Worm (Caenorhabditis elegans) whole organism, young adult: ENCODE data around the gene T04F8.8.

Experiments
- B0019.2 ChIP-seq: fragments of 200-800 bp; sonication (Bioruptor generic); conservative IDR thresholded peaks from 2 replicates; pipeline ENCODE4 v1.3.6; 2022; ENCODE audit warnings: missing genetic modification reagents, missing genetic modification characterization, missing compliant biosample characterization
- C17E4.6 ChIP-seq: fragments of 200-800 bp; sonication (Bioruptor generic); IDR thresholded peaks from 2 replicates; pipeline ENCODE4 v1.3.6; 2022; ENCODE audit warnings: missing genetic modification reagents, missing genetic modification characterization, missing compliant biosample characterization
- F10E7.11 ChIP-seq: sonication (generic microtip); optimal IDR thresholded peaks from 2 replicates; lab custom pipeline; 2017; ENCODE audit warnings: mild to moderate bottlenecking, missing genetic modification characterization, moderate library complexity, missing compliant biosample characterization
- F22D6.2 ChIP-seq: sonication (generic microtip); optimal IDR thresholded peaks from 2 replicates; lab custom pipeline; 2016; ENCODE audit warnings: mild to moderate bottlenecking, missing genetic modification characterization, missing compliant biosample characterization
- F23B12.7 ChIP-seq: sonication (generic microtip); optimal IDR thresholded peaks from 2 replicates; lab custom pipeline; 2017; ENCODE audit warnings: missing genetic modification characterization, mild to moderate bottlenecking, missing compliant biosample characterization, antibody characterized with exemption, moderate library complexity; ENCODE audit not compliant: insufficient read depth
- F49E8.2 ChIP-seq: sonication (generic microtip); optimal IDR thresholded peaks from 3 replicates; lab custom pipeline; 2017; ENCODE audit warnings: missing genetic modification characterization, mild to moderate bottlenecking, missing compliant biosample characterization, antibody characterized with exemption, moderate library complexity; ENCODE audit not compliant: insufficient read depth
- F57A8.1 ChIP-seq: fragments of 200-800 bp; sonication (Bioruptor generic); optimal IDR thresholded peaks from 2 replicates; lab custom pipeline; 2018; ENCODE audit warnings: mild to moderate bottlenecking, missing genetic modification characterization, moderate library complexity, missing compliant biosample characterization
- F57C9.4 ChIP-seq: sonication (generic microtip); optimal IDR thresholded peaks from 2 replicates; lab custom pipeline; 2017; ENCODE audit warnings: mild to moderate bottlenecking, missing genetic modification characterization, missing compliant biosample characterization
- Y53G8AR.9 ChIP-seq: fragments of 200-800 bp; sonication (Bioruptor generic); conservative IDR thresholded peaks from 2 replicates; pipeline ENCODE4 v1.3.6; 2022; ENCODE audit warnings: missing genetic modification reagents, missing genetic modification characterization, missing compliant biosample characterization
- Y79H2A.3 ChIP-seq: fragments of 200-800 bp; sonication (Bioruptor generic); conservative IDR thresholded peaks from 2 replicates; pipeline ENCODE4 v1.3.6; 2022; ENCODE audit warnings: missing genetic modification reagents, missing genetic modification characterization, missing compliant biosample characterization
- ZK185.1 ChIP-seq: sonication (generic microtip); optimal IDR thresholded peaks from 2 replicates; lab custom pipeline; 2016; ENCODE audit warnings: mild to moderate bottlenecking, missing genetic modification characterization, missing compliant biosample characterization; ENCODE audit not compliant: poor library complexity, severe bottlenecking
- aptf-2 ChIP-seq: fragments of 200-800 bp; sonication (Bioruptor generic); conservative IDR thresholded peaks from 2 replicates; pipeline ENCODE4 v1.3.6; 2022; ENCODE audit warnings: missing genetic modification reagents, missing genetic modification characterization, missing compliant biosample characterization
- athp-1 ChIP-seq: sonication (generic microtip); optimal IDR thresholded peaks from 2 replicates; lab custom pipeline; 2017; ENCODE audit warnings: mild to moderate bottlenecking, missing genetic modification characterization, missing compliant biosample characterization
- attf-5 ChIP-seq: fragments of 200-800 bp; sonication (Bioruptor generic); optimal IDR thresholded peaks from 2 replicates; lab custom pipeline; 2018; ENCODE audit warnings: mild to moderate bottlenecking, missing genetic modification characterization, missing compliant biosample characterization
- attf-6 ChIP-seq: fragments of 200-800 bp; sonication (Bioruptor generic); IDR thresholded peaks from 2 replicates; pipeline ENCODE4 v1.3.6; 2022; ENCODE audit warnings: missing genetic modification reagents, missing genetic modification characterization, missing compliant biosample characterization
- cebp-1 ChIP-seq, 2 experiments: fragments of 200-800 bp in 1 of 2; sonication (Bioruptor generic) in 1 of 2; sonication (generic microtip) in 1 of 2; IDR thresholded peaks in 1 of 2; optimal IDR thresholded peaks in 1 of 2; 2 replicates each; pipeline versions ENCODE4 v1.3.6 to Lab custom; 2017 to 2022; ENCODE audit warnings: missing compliant biosample characterization in 2 of 2, missing genetic modification characterization in 2 of 2, mild to moderate bottlenecking in 1 of 2, missing genetic modification reagents in 1 of 2, moderate library complexity in 1 of 2
- ceh-27 ChIP-seq: fragments of 200-800 bp; sonication (Bioruptor generic); optimal IDR thresholded peaks from 2 replicates; lab custom pipeline; 2018; ENCODE audit warnings: mild to moderate bottlenecking, missing genetic modification characterization, moderate library complexity, missing compliant biosample characterization
- ceh-40 ChIP-seq: fragments of 200-800 bp; sonication (Bioruptor generic); IDR thresholded peaks from 2 replicates; pipeline ENCODE4 v1.3.6; 2022; ENCODE audit warnings: missing genetic modification characterization, missing compliant biosample characterization
- ceh-79 ChIP-seq: sonication (generic microtip); optimal IDR thresholded peaks from 2 replicates; lab custom pipeline; 2017; ENCODE audit warnings: mild to moderate bottlenecking, missing genetic modification characterization, missing compliant biosample characterization
- dox-1 ChIP-seq: fragments of 200-800 bp; sonication (Bioruptor generic); IDR thresholded peaks from 2 replicates; pipeline ENCODE4 v1.3.6; 2022; ENCODE audit warnings: missing genetic modification reagents, missing genetic modification characterization, missing compliant biosample characterization
- dpl-1 ChIP-seq: fragments of 150-350 bp; optimal IDR thresholded peaks from 2 replicates; lab custom pipeline; 2014; ENCODE audit warnings: missing biosample characterization, missing genetic modification reagents, missing genetic modification characterization
- egl-18 ChIP-seq: fragments of 200-800 bp; sonication (Bioruptor generic); IDR thresholded peaks from 2 replicates; pipeline ENCODE4 v1.3.6; 2022; ENCODE audit warnings: missing genetic modification reagents, missing genetic modification characterization, missing compliant biosample characterization
- hmg-1.2 ChIP-seq: fragments of 200-800 bp; sonication (Bioruptor generic); IDR thresholded peaks from 2 replicates; pipeline ENCODE4 v1.3.6; 2022; ENCODE audit warnings: missing genetic modification reagents, missing genetic modification characterization, missing compliant biosample characterization
- hmg-20 ChIP-seq: fragments of 200-800 bp; sonication (Bioruptor generic); IDR thresholded peaks from 2 replicates; pipeline ENCODE4 v1.3.6; 2022; ENCODE audit warnings: missing genetic modification reagents, missing genetic modification characterization, missing compliant biosample characterization
- let-607 ChIP-seq, 2 experiments: fragments of 200-800 bp in 1 of 2; sonication (Bioruptor generic) in 1 of 2; sonication (generic microtip) in 1 of 2; optimal IDR thresholded peaks; 2 replicates each; lab custom pipeline; 2016 to 2018; ENCODE audit warnings: mild to moderate bottlenecking in 2 of 2, missing compliant biosample characterization in 2 of 2, missing genetic modification characterization in 2 of 2, moderate library complexity in 2 of 2, missing genotype in 1 of 2
- lin-26 ChIP-seq: fragments of 200-800 bp; sonication (Bioruptor generic); IDR thresholded peaks from 2 replicates; pipeline ENCODE4 v1.3.6; 2022; ENCODE audit warnings: missing genetic modification reagents, missing genetic modification characterization, missing compliant biosample characterization
- lin-35 ChIP-seq, 3 experiments: fragments of 150-350 bp in 2 of 3; sonication (generic microtip) in 1 of 3; optimal IDR thresholded peaks; 2 replicates each; lab custom pipeline; 2014 to 2018; ENCODE audit warnings: missing biosample characterization in 3 of 3, missing genetic modification characterization in 3 of 3, missing genetic modification reagents in 3 of 3
- lin-40 ChIP-seq: sonication (generic microtip); optimal IDR thresholded peaks from 2 replicates; lab custom pipeline; 2016; ENCODE audit warnings: missing genetic modification characterization, mild to moderate bottlenecking, missing compliant biosample characterization, missing genotype, missing genetic modification reagents
- madf-10 ChIP-seq: sonication (generic microtip); optimal IDR thresholded peaks from 2 replicates; lab custom pipeline; 2016; ENCODE audit warnings: mild to moderate bottlenecking, missing genetic modification characterization, missing compliant biosample characterization
- madf-3 ChIP-seq: fragments of 200-800 bp; sonication (Bioruptor generic); IDR thresholded peaks from 2 replicates; pipeline ENCODE4 v1.3.6; 2022; ENCODE audit warnings: missing genetic modification reagents, missing genetic modification characterization, missing compliant biosample characterization
- mcd-1 ChIP-seq: fragments of 200-800 bp; sonication (Bioruptor generic); IDR thresholded peaks from 2 replicates; pipeline ENCODE4 v1.3.6; 2022; ENCODE audit warnings: missing genetic modification reagents, missing genetic modification characterization, missing compliant biosample characterization
- mes-4 ChIP-seq: sonication (generic microtip); optimal IDR thresholded peaks from 2 replicates; lab custom pipeline; 2016; ENCODE audit warnings: missing genotype, missing genetic modification characterization, missing compliant biosample characterization
- nfyb-1 ChIP-seq: fragments of 200-800 bp; sonication (Bioruptor generic); IDR thresholded peaks from 2 replicates; pipeline ENCODE4 v1.3.6; 2022; ENCODE audit warnings: missing genetic modification reagents, missing genetic modification characterization, missing compliant biosample characterization
- nhr-179 ChIP-seq: sonication (generic microtip); optimal IDR thresholded peaks from 2 replicates; lab custom pipeline; 2016; ENCODE audit warnings: mild to moderate bottlenecking, missing genetic modification characterization, missing compliant biosample characterization
- nhr-80 ChIP-seq: sonication (generic microtip); optimal IDR thresholded peaks from 2 replicates; lab custom pipeline; 2016; ENCODE audit warnings: missing genetic modification characterization, missing compliant biosample characterization
- nhr-90 ChIP-seq: sonication (generic microtip); optimal IDR thresholded peaks from 2 replicates; lab custom pipeline; 2016; ENCODE audit warnings: missing genotype, mild to moderate bottlenecking, missing genetic modification characterization, missing compliant biosample characterization
- rcor-1 ChIP-seq: fragments of 200-800 bp; sonication (Bioruptor generic); IDR thresholded peaks from 2 replicates; pipeline ENCODE4 v1.3.6; 2022; ENCODE audit warnings: missing genetic modification reagents, missing genetic modification characterization, missing compliant biosample characterization
- rpc-1 ChIP-seq, 2 experiments: fragments of 150-350 bp in 1 of 2; sonication (generic microtip) in 1 of 2; optimal IDR thresholded peaks; 2 replicates each; lab custom pipeline; 2014 to 2018; ENCODE audit warnings: missing biosample characterization in 1 of 2, missing genetic modification characterization in 1 of 2, missing genetic modification reagents in 1 of 2, missing genotype in 1 of 2
- snpc-3.4 ChIP-seq: sonication (generic microtip); optimal IDR thresholded peaks from 2 replicates; lab custom pipeline; 2017; ENCODE audit warnings: missing genetic modification characterization, mild to moderate bottlenecking, missing compliant biosample characterization, antibody characterized with exemption, moderate library complexity, missing genotype, missing genetic modification reagents
- snpc-4 ChIP-seq, 5 experiments: fragments of 150-350 bp in 1 of 5; sonication (generic microtip) in 4 of 5; optimal IDR thresholded peaks; 2 replicates each; lab custom pipeline; 2014 to 2018; ENCODE audit warnings: missing genetic modification characterization in 5 of 5, missing biosample characterization in 3 of 5, antibody characterized with exemption in 2 of 5, mild to moderate bottlenecking in 2 of 5, missing compliant biosample characterization in 2 of 5, missing genotype in 2 of 5, moderate library complexity in 2 of 5, missing genetic modification reagents in 1 of 5
- unc-62 ChIP-seq: fragments of 150-350 bp; optimal IDR thresholded peaks from 2 replicates; lab custom pipeline; 2014; ENCODE audit warnings: missing biosample characterization, missing genetic modification reagents, missing genetic modification characterization
- ztf-22 ChIP-seq: fragments of 200-800 bp; sonication (Bioruptor generic); optimal IDR thresholded peaks from 2 replicates; lab custom pipeline; 2018; ENCODE audit warnings: mild to moderate bottlenecking, missing genetic modification characterization, moderate library complexity, missing compliant biosample characterization
- ztf-25 ChIP-seq: fragments of 200-800 bp; sonication (Bioruptor generic); IDR thresholded peaks from 2 replicates; pipeline ENCODE4 v1.3.6; 2022; ENCODE audit warnings: missing genetic modification reagents, missing genetic modification characterization, missing compliant biosample characterization
- ztf-3 ChIP-seq: fragments of 200-800 bp; sonication (Bioruptor generic); optimal IDR thresholded peaks from 2 replicates; lab custom pipeline; 2018; ENCODE audit warnings: mild to moderate bottlenecking, missing genetic modification characterization, missing compliant biosample characterization
- ztf-6 ChIP-seq: fragments of 200-800 bp; sonication (Bioruptor generic); IDR thresholded peaks from 2 replicates; pipeline ENCODE4 v1.3.6; 2022; ENCODE audit warnings: missing genetic modification reagents, missing genetic modification characterization, missing compliant biosample characterization

Gene T04F8.8

ce11 chrX:11650751-11651150 lies 3.5 kb downstream of the T04F8.8 start, which contains the start of gene cutl-11:
Gene cutl-11 (minus strand): TSS chrX:11650851.
- no peak for TF ChIP-seq snpc-3.4

- TF ChIP-seq mcd-1 (GFP tag; lab: Robert Waterston, UW) = peak; percentile 92
- no peak for TF ChIP-seq dpl-1 (GFP tag; lab: Kevin White, UChicago)
- peak; percentile 67 for TF ChIP-seq lin-40
- TF ChIP-seq lin-26 (GFP tag; lab: Robert Waterston, UW) = peak; percentile 37; the same call in 1 of the 2 replicates
- TF ChIP-seq madf-3 (GFP tag; lab: Robert Waterston, UW) = no peak
- TF ChIP-seq attf-5 = peak; percentile 52
- TF ChIP-seq F10E7.11 (tag; lab: Kevin White, UChicago) = no peak
- no peak for TF ChIP-seq rpc-1 (optimal IDR thresholded peaks at IDR 0.05; lab: Kevin White, UChicago)
- no peak for TF ChIP-seq rpc-1 (tag; optimal IDR thresholded peaks at IDR 0.05; lab: Kevin White, UChicago)
- no peak for TF ChIP-seq F57C9.4 (tag; lab: Kevin White, UChicago)
- peak; percentile 94 for TF ChIP-seq let-607 (tag; optimal IDR thresholded peaks at IDR 0.05; lab: Kevin White, UChicago)
- no peak for TF ChIP-seq hmg-20
- no peak for TF ChIP-seq aptf-2 (GFP tag; lab: Robert Waterston, UW)
- peak; percentile 40; the same call in 1 of the 2 replicates for TF ChIP-seq hmg-1.2 (GFP tag; lab: Robert Waterston, UW)
- no peak for TF ChIP-seq egl-18
- peak; percentile 53 for TF ChIP-seq F23B12.7
- no peak for TF ChIP-seq ztf-22
- no peak for TF ChIP-seq nhr-179 (tag; lab: Kevin White, UChicago)
- TF ChIP-seq C17E4.6 (GFP tag; lab: Robert Waterston, UW) = no peak
- TF ChIP-seq nhr-90 = no peak
- TF ChIP-seq dox-1 (GFP tag; lab: Robert Waterston, UW) = peak; percentile 52; the same call in 1 of the 2 replicates
- TF ChIP-seq nhr-80 = peak; percentile 91
- TF ChIP-seq attf-6 (GFP tag; lab: Robert Waterston, UW) = no peak
- no peak for TF ChIP-seq Y79H2A.3 (GFP tag; lab: Robert Waterston, UW)
- TF ChIP-seq ceh-40 (GFP tag; lab: Robert Waterston, UW) = no peak
- no peak for TF ChIP-seq unc-62 (GFP tag; lab: Kevin White, UChicago)
- no peak for TF ChIP-seq cebp-1 (GFP tag; IDR thresholded peaks at IDR 0.05; lab: Robert Waterston, UW)
- peak; percentile 67 for TF ChIP-seq cebp-1 (tag; optimal IDR thresholded peaks at IDR 0.05; lab: Kevin White, UChicago)
- TF ChIP-seq mes-4 (tag; lab: Kevin White, UChicago) = no peak
- no peak for TF ChIP-seq ztf-25
- peak; percentile 39 for TF ChIP-seq ceh-27 (GFP tag; lab: Kevin White, UChicago)
- TF ChIP-seq snpc-4 (GFP tag; optimal IDR thresholded peaks at IDR 0.05; lab: Kevin White, UChicago) = no peak
- TF ChIP-seq snpc-4 (tag; optimal IDR thresholded peaks at IDR 0.05; lab: Kevin White, UChicago) = peak in 1 of 4 experiments; percentile 32
- no peak for TF ChIP-seq ztf-3 (GFP tag; lab: Kevin White, UChicago)
- TF ChIP-seq ceh-79 (tag; lab: Kevin White, UChicago) = no peak
- peak; percentile 64 for TF ChIP-seq ZK185.1
- TF ChIP-seq, all 124 proteins: peak for 13
Observed at ce11 chrX:11656519-11657006, 9.3 kb downstream of the T04F8.8 start, which contains the start of gene T04F8.2. Gene T04F8.2 (minus strand): TSS chrX:11656569.

- TF ChIP-seq ztf-6 (GFP tag; lab: Robert Waterston, UW) (no peak), Y79H2A.3 (GFP tag; lab: Robert Waterston, UW) (no peak), B0019.2 (GFP tag; lab: Robert Waterston, UW) (no peak), madf-10 (tag; lab: Kevin White, UChicago) (no peak), aptf-2 (GFP tag; lab: Robert Waterston, UW) (no peak), lin-35 (GFP tag; optimal IDR thresholded peaks at IDR 0.05; lab: Kevin White, UChicago) (no peak), ZK185.1 (no peak), rcor-1 (GFP tag; lab: Robert Waterston, UW) (no peak), athp-1 (tag; lab: Kevin White, UChicago) (no peak), Y53G8AR.9 (GFP tag; lab: Robert Waterston, UW) (no peak), nfyb-1 (GFP tag; lab: Robert Waterston, UW) (no peak), F49E8.2 (no peak), F57A8.1 (GFP tag; lab: Kevin White, UChicago) (no peak), F22D6.2 (tag; lab: Kevin White, UChicago) (no peak)
Observed at ce11 chrX:11658331-11658730, 11.1 kb downstream of the T04F8.8 start, which contains the start of gene T04F8.3. Gene T04F8.3 (plus strand): TSS chrX:11658631.
